Worm (Caenorhabditis elegans): ENCODE data around the gene nspg-6.
A peak's percentile ranks its signal among the peaks of the same experiment; 100 is the strongest.

nspg-6 gene

ce11 chrIII:7273718-7274117 is 41.1 kb downstream of the nspg-6 start (continued):
- TF ChIP-seq elt-3 (tag; optimal IDR thresholded peaks at IDR 0.05) (peak in 1 of 6 experiments; percentile 67), grh-1 (GFP tag; IDR thresholded peaks at IDR 0.05) (0 out of 2 replicates have a peak, but pooled peaks have one; percentile 28), unc-130 (tag; optimal IDR thresholded peaks at IDR 0.05) (peak; percentile 64), ceh-82 (tag; optimal IDR thresholded peaks at IDR 0.05) (no peak), ztf-4 (tag; optimal IDR thresholded peaks at IDR 0.05) (no peak), aha-1 (tag; optimal IDR thresholded peaks at IDR 0.05) (no peak), sup-37 (GFP tag; optimal IDR thresholded peaks at IDR 0.05) (no peak), dsc-1 (tag; optimal IDR thresholded peaks at IDR 0.05) (no peak), blmp-1 (tag; optimal IDR thresholded peaks at IDR 0.05) (peak; percentile 56), ceh-63 (GFP tag; optimal IDR thresholded peaks at IDR 0.05) (no peak), C04F5.9 (tag; optimal IDR thresholded peaks at IDR 0.05) (no peak), sox-4 (tag; optimal IDR thresholded peaks at IDR 0.05) (no peak)

ce11 chrIII:7272828-7273227 is 41.9 kb downstream of the nspg-6 start:
- no peak for TF ChIP-seq lir-3 (tag; optimal IDR thresholded peaks at IDR 0.05; ENCODE audit: poor library complexity)
- TF ChIP-seq ztf-4 (tag; optimal IDR thresholded peaks at IDR 0.05) = peak; percentile 2
- TF ChIP-seq nhr-237 (tag; optimal IDR thresholded peaks at IDR 0.05) = no peak
- TF ChIP-seq unc-130 (tag; optimal IDR thresholded peaks at IDR 0.05) = peak; percentile 77
- TF ChIP-seq ces-1 (GFP tag; optimal IDR thresholded peaks at IDR 0.05) = no peak
- TF ChIP-seq pqm-1 (tag; optimal IDR thresholded peaks at IDR 0.05) = no peak
- peak; percentile 2 to 53 for TF ChIP-seq efl-1 (optimal IDR thresholded peaks at IDR 0.05)
- TF ChIP-seq efl-1 (GFP tag; optimal IDR thresholded peaks at IDR 0.05 in 1 of 2) = peak; percentile 24 to 95
- peak; percentile 65 to 68 for TF ChIP-seq lsy-2 (tag; optimal IDR thresholded peaks at IDR 0.05)
- TF ChIP-seq fkh-8 (tag; optimal IDR thresholded peaks at IDR 0.05) = no peak
- TF ChIP-seq ceh-8 (GFP tag; optimal IDR thresholded peaks at IDR 0.05) = no peak
- TF ChIP-seq mab-9 (GFP tag; IDR thresholded peaks at IDR 0.05) = no peak
- peak; percentile 90 for TF ChIP-seq nhr-71 (tag; optimal IDR thresholded peaks at IDR 0.05)
- TF ChIP-seq lin-15B (tag; optimal IDR thresholded peaks at IDR 0.05) = no peak
- peak in 2 of 3 experiments; percentile 53 to 64 for TF ChIP-seq dpl-1 (GFP tag; optimal IDR thresholded peaks at IDR 0.05)
- no peak for TF ChIP-seq F16B12.6 (tag; optimal IDR thresholded peaks at IDR 0.05)
- no peak for TF ChIP-seq nhr-28 (tag; optimal IDR thresholded peaks at IDR 0.05)
- TF ChIP-seq mef-2 (tag; optimal IDR thresholded peaks at IDR 0.05) = no peak
- TF ChIP-seq C34B4.2 (tag; optimal IDR thresholded peaks at IDR 0.05) = no peak
- TF ChIP-seq nhr-20 (tag; optimal IDR thresholded peaks at IDR 0.05) = peak; percentile 97
- peak; percentile 56 for TF ChIP-seq nhr-47 (tag; optimal IDR thresholded peaks at IDR 0.05)
- TF ChIP-seq lin-14 (GFP tag; optimal IDR thresholded peaks at IDR 0.05) = peak; percentile 87
- peak; percentile 53 for TF ChIP-seq grh-1 (GFP tag; IDR thresholded peaks at IDR 0.05)
- TF ChIP-seq tlp-1 (tag; optimal IDR thresholded peaks at IDR 0.05) = no peak
- TF ChIP-seq nhr-85 (tag) = peak; percentile 96
- TF ChIP-seq hpl-2 (GFP tag; optimal IDR thresholded peaks at IDR 0.05) = no peak
- TF ChIP-seq fkh-4 (tag; optimal IDR thresholded peaks at IDR 0.05; ENCODE audit: borderline replicate concordance) = no peak
- TF ChIP-seq pax-3 (tag; optimal IDR thresholded peaks at IDR 0.05) = no peak
- peak in 5 of 6 experiments; percentile 27 to 94 (median 77) for TF ChIP-seq elt-3 (tag; optimal IDR thresholded peaks at IDR 0.05)
- no peak for TF ChIP-seq Y116A8C.19 (tag; optimal IDR thresholded peaks at IDR 0.05; ENCODE audit: borderline replicate concordance)
- peak; percentile 77 for TF ChIP-seq snu-23 (GFP tag; optimal IDR thresholded peaks at IDR 0.05)
- peak; percentile 82 for TF ChIP-seq nhr-90 (tag; optimal IDR thresholded peaks at IDR 0.05; ENCODE audit: poor library complexity)
- TF ChIP-seq mep-1 (tag; optimal IDR thresholded peaks at IDR 0.05) = peak; percentile 82
- no peak for TF ChIP-seq C04F5.9 (tag; optimal IDR thresholded peaks at IDR 0.05)
- no peak for TF ChIP-seq unc-86 (tag; optimal IDR thresholded peaks at IDR 0.05)
- TF ChIP-seq nhr-12 (tag; optimal IDR thresholded peaks at IDR 0.05) = no peak
- no peak for TF ChIP-seq vab-15 (tag; optimal IDR thresholded peaks at IDR 0.05)
- peak; percentile 37 for TF ChIP-seq swsn-7 (tag; optimal IDR thresholded peaks at IDR 0.05)
- TF ChIP-seq nhr-11 (tag; optimal IDR thresholded peaks at IDR 0.05) = no peak
- TF ChIP-seq nhr-19 (GFP tag; conservative IDR thresholded peaks at IDR 0.05) = peak; percentile 79
- TF ChIP-seq blmp-1 (tag; optimal IDR thresholded peaks at IDR 0.05) = peak; percentile 96
- TF ChIP-seq lin-13 (GFP tag; optimal IDR thresholded peaks at IDR 0.05) = peak; percentile 46
- TF ChIP-seq C16A3.4 (tag; optimal IDR thresholded peaks at IDR 0.05) = peak; percentile 21
- TF ChIP-seq ceh-82 (tag; optimal IDR thresholded peaks at IDR 0.05) = peak in 1 of 3 experiments; percentile 8
- TF ChIP-seq tbx-2 (tag; optimal IDR thresholded peaks at IDR 0.05) = peak; percentile 69
- TF ChIP-seq dsc-1 (tag; optimal IDR thresholded peaks at IDR 0.05) = no peak
- no peak for TF ChIP-seq ceh-88 (GFP tag; IDR thresholded peaks at IDR 0.05)
